Fruit fly (Drosophila melanogaster) ovary, adult (tissue): ENCODE results near the gene Send1.
A peak's percentile ranks its signal among the peaks of the same experiment; 100 is the strongest.

Experiments
- CG17801 ChIP-seq: fragments of 200-800 bp; optimal IDR thresholded peaks from 2 replicates; lab custom pipeline; 2019; ENCODE audit warnings: missing biosample characterization, mild to moderate bottlenecking, missing genetic modification characterization, moderate library complexity; ENCODE audit not compliant: partially characterized antibody

Send1 gene

dm6 chr2L:2254950-2255349 lies at the start of gene Send1:
Gene Send1, minus strand, starts transcription at chr2L:2255050.
- no peak for TF ChIP-seq CG17801 (GFP tag; lab: Kevin White, UChicago)

- TF ChIP-seq CG17801 (GFP tag; lab: Kevin White, UChicago), result no peak
Measured at dm6 chr2L:2299803-2300202, 45.0 kb upstream of the Send1 start, which contains the start of gene CG31949. Gene CG31949, plus strand, starts transcription at chr2L:2300103.

dm6 chr2L:2290638-2291037 lies 35.8 kb upstream of the Send1 start, which contains the start of gene robl22E:
Gene robl22E, minus strand, starts transcription at chr2L:2290738.
- TF ChIP-seq CG17801 (GFP tag; lab: Kevin White, UChicago), result no peak

- no peak for TF ChIP-seq CG17801 (GFP tag; lab: Kevin White, UChicago)
Measured at dm6 chr2L:2289316-2289715, 34.5 kb upstream of the Send1 start, which contains the start of gene CG17237. Gene CG17237, minus strand, starts transcription at chr2L:2289416.

dm6 chr2L:2287807-2288206 lies 33.0 kb upstream of the Send1 start, which contains the start of gene CG42658:
Gene CG42658, minus strand, starts transcription at chr2L:2287907.
- no peak for TF ChIP-seq CG17801 (GFP tag; lab: Kevin White, UChicago)

- no peak for TF ChIP-seq CG17801 (GFP tag; lab: Kevin White, UChicago)
Measured at dm6 chr2L:2286773-2287172, 31.9 kb upstream of the Send1 start, which contains the start of gene CG31681. Gene CG31681, minus strand, starts transcription at chr2L:2286873.

dm6 chr2L:2284863-2285262 lies 30.0 kb upstream of the Send1 start, which contains the start of gene CG4271:
Gene CG4271, plus strand, starts transcription at chr2L:2285163.
- no peak for TF ChIP-seq CG17801 (GFP tag; lab: Kevin White, UChicago)

- no peak for TF ChIP-seq CG17801 (GFP tag; lab: Kevin White, UChicago)
Measured at dm6 chr2L:2269040-2269439, 14.2 kb upstream of the Send1 start, which contains the start of gene CG17242. Gene CG17242, minus strand, starts transcription at chr2L:2269140.

- TF ChIP-seq CG17801 (GFP tag; lab: Kevin White, UChicago), result no peak
Measured at dm6 chr2L:2265221-2265620, 10.4 kb upstream of the Send1 start, which contains the start of gene CG34049. Gene CG34049, minus strand, starts transcription at chr2L:2265321.

dm6 chr2L:2263142-2263541 lies 8.3 kb upstream of the Send1 start, which contains the start of gene CG4270:
Gene CG4270, plus strand, starts transcription at chr2L:2263442.
- TF ChIP-seq CG17801 (GFP tag; lab: Kevin White, UChicago), result no peak

- no peak for TF ChIP-seq CG17801 (GFP tag; lab: Kevin White, UChicago)
Measured at dm6 chr2L:2252745-2253144, 2.1 kb downstream of the Send1 start, which contains the start of gene CG17234. Gene CG17234, plus strand, starts transcription at chr2L:2253045.

dm6 chr2L:2252241-2252640 lies 2.6 kb downstream of the Send1 start, which contains the start of gene CG17239:
Gene CG17239, minus strand, starts transcription at chr2L:2252341.
- no peak for TF ChIP-seq CG17801 (GFP tag; lab: Kevin White, UChicago)

- no peak for TF ChIP-seq CG17801 (GFP tag; lab: Kevin White, UChicago)
Measured at dm6 chr2L:2251175-2251574, 3.7 kb downstream of the Send1 start, which contains the start of gene Ser12. Gene Ser12, minus strand, starts transcription at chr2L:2251275.

dm6 chr2L:2249578-2249977 lies 5.3 kb downstream of the Send1 start:
- TF ChIP-seq CG17801 (GFP tag; lab: Kevin White, UChicago), result no peak

- no peak for TF ChIP-seq CG17801 (GFP tag; lab: Kevin White, UChicago)
Measured at dm6 chr2L:2242783-2243182, 12.1 kb downstream of the Send1 start.

- peak; percentile 15 for TF ChIP-seq CG17801 (GFP tag; lab: Kevin White, UChicago)
Measured at dm6 chr2L:2242139-2242538, 12.7 kb downstream of the Send1 start, which contains the start of gene CG4267. Gene CG4267, plus strand, starts transcription at chr2L:2242378.
